Fruit fly (Drosophila melanogaster): ENCODE results near the gene CG11313.

dm6 chr3R:30734576-30734975 lies 3.6 kb upstream of the CG11313 start:
- TF ChIP-seq CG5204 (GFP tag; optimal IDR thresholded peaks at IDR 0.05) (no peak), ovo (GFP tag; optimal IDR thresholded peaks at IDR 0.05) (no peak), kay (GFP tag; ENCODE audit: borderline replicate concordance) (no peak), CG11617 (GFP tag; optimal IDR thresholded peaks at IDR 0.05) (no peak), toe (GFP tag; optimal IDR thresholded peaks at IDR 0.05) (no peak), CG33017 (tag; optimal IDR thresholded peaks at IDR 0.05) (no peak), bab1 (GFP tag; optimal IDR thresholded peaks at IDR 0.05) (no peak), Hr96 (GFP tag; optimal IDR thresholded peaks at IDR 0.05) (no peak), CG7101 (tag; optimal IDR thresholded peaks at IDR 0.05) (no peak), cic (GFP tag; optimal IDR thresholded peaks at IDR 0.05) (no peak), CG7045 (GFP tag; optimal IDR thresholded peaks at IDR 0.05) (no peak), cnc (optimal IDR thresholded peaks at IDR 0.05) (no peak), tj (GFP tag; optimal IDR thresholded peaks at IDR 0.05) (no peak), CG14711 (tag; optimal IDR thresholded peaks at IDR 0.05) (no peak)
